Fruit fly (Drosophila melanogaster) whole organism, embryonic: ENCODE data around the gene Lrr47.
A peak's percentile ranks its signal among the peaks of the same experiment; 100 is the strongest.

Source experiments
- Awh ChIP-seq: fragments of 200-800 bp; sonication (Bioruptor generic); IDR thresholded peaks from 2 replicates; pipeline ENCODE4, ENCODE4 v1.3.6; 2022; ENCODE audit warnings: missing biosample characterization, missing genetic modification characterization
- CG11085 ChIP-seq: fragments of 200-800 bp; sonication (Bioruptor generic); IDR thresholded peaks from 2 replicates; pipeline ENCODE4 v1.3.6; 2022; ENCODE audit warnings: missing biosample characterization, missing genetic modification characterization
- CG11398 ChIP-seq: fragments of 200-800 bp; sonication (Bioruptor generic); optimal IDR thresholded peaks from 2 replicates; lab custom pipeline; 2016; ENCODE audit warnings: missing biosample characterization, missing genetic modification characterization
- CG11504 ChIP-seq: fragments of 200-800 bp; sonication (Bioruptor generic); optimal IDR thresholded peaks from 3 replicates; lab custom pipeline; 2019; ENCODE audit warnings: missing biosample characterization, mild to moderate bottlenecking, missing genetic modification characterization, moderate library complexity
- CG12299 ChIP-seq: fragments of 200-800 bp; sonication (Bioruptor generic); optimal IDR thresholded peaks from 2 replicates; lab custom pipeline; 2018; ENCODE audit warnings: missing biosample characterization, mild to moderate bottlenecking, missing genetic modification characterization
- CG12659 ChIP-seq: fragments of 200-800 bp; sonication (Bioruptor generic); optimal IDR thresholded peaks from 3 replicates; lab custom pipeline; 2017; ENCODE audit warnings: mild to moderate bottlenecking, missing biosample characterization, missing genetic modification reagents, missing genetic modification characterization
- CG17328 ChIP-seq: fragments of 200-800 bp; sonication (Bioruptor generic); IDR thresholded peaks from 2 replicates; pipeline ENCODE4 v1.3.6; 2022; ENCODE audit warnings: missing biosample characterization, missing genetic modification characterization
- CG17359 ChIP-seq: fragments of 200-800 bp; sonication (Bioruptor generic); optimal IDR thresholded peaks from 3 replicates; lab custom pipeline; 2018; ENCODE audit warnings: missing biosample characterization, mild to moderate bottlenecking, missing genetic modification characterization, moderate library complexity
- CG1792 ChIP-seq: fragments of 200-800 bp; sonication (Bioruptor generic); optimal IDR thresholded peaks from 2 replicates; lab custom pipeline; 2016; ENCODE audit warnings: missing biosample characterization, missing genetic modification characterization
- CG30431 ChIP-seq: fragments of 200-800 bp; sonication (Bioruptor generic); optimal IDR thresholded peaks from 2 replicates; lab custom pipeline; 2017; ENCODE audit warnings: missing biosample characterization, missing genetic modification characterization
- CG31365 ChIP-seq: fragments of 200-800 bp; sonication (Bioruptor generic); optimal IDR thresholded peaks from 2 replicates; lab custom pipeline; 2018; ENCODE audit warnings: missing biosample characterization, mild to moderate bottlenecking, missing genetic modification characterization
- CG34422 ChIP-seq: fragments of 200-800 bp; sonication (Bioruptor generic); IDR thresholded peaks from 3 replicates; pipeline ENCODE4 v1.3.6; 2022; ENCODE audit warnings: missing biosample characterization, missing genetic modification characterization
- CG43689 ChIP-seq: fragments of 200-800 bp; sonication (Bioruptor generic); IDR thresholded peaks from 2 replicates; pipeline ENCODE4 v1.3.6; 2022; ENCODE audit warnings: missing biosample characterization, missing genetic modification characterization
- CG4424 ChIP-seq: fragments of 200-800 bp; sonication (Bioruptor generic); optimal IDR thresholded peaks from 3 replicates; lab custom pipeline; 2016; ENCODE audit warnings: missing biosample characterization, missing genetic modification characterization
- CG4707 ChIP-seq: fragments of 200-800 bp; sonication (Bioruptor generic); optimal IDR thresholded peaks from 2 replicates; lab custom pipeline; 2018; ENCODE audit warnings: missing biosample characterization, mild to moderate bottlenecking, missing genetic modification characterization, moderate library complexity
- CG4820 ChIP-seq: fragments of 200-800 bp; sonication (Bioruptor generic); optimal IDR thresholded peaks from 3 replicates; lab custom pipeline; 2016; ENCODE audit warnings: missing biosample characterization, missing genetic modification characterization
- CG4854 ChIP-seq: fragments of 200-800 bp; sonication (Bioruptor generic); optimal IDR thresholded peaks from 2 replicates; lab custom pipeline; 2016; ENCODE audit warnings: missing biosample characterization, missing genetic modification characterization, inconsistent platforms
- CG5953 ChIP-seq: fragments of 200-800 bp; sonication (Bioruptor generic); IDR thresholded peaks from 2 replicates; pipeline ENCODE4 v1.3.6; 2022; ENCODE audit warnings: missing biosample characterization, missing genetic modification characterization
- CG6791 ChIP-seq: fragments of 200-800 bp; sonication (Bioruptor generic); IDR thresholded peaks from 3 replicates; pipeline ENCODE4 v1.3.6; 2022; ENCODE audit warnings: missing biosample characterization, missing genetic modification characterization; ENCODE audit not compliant: partially characterized antibody
- CG7271 ChIP-seq: fragments of 200-800 bp; sonication (Bioruptor generic); optimal IDR thresholded peaks from 2 replicates; lab custom pipeline; 2018; ENCODE audit warnings: missing biosample characterization, mild to moderate bottlenecking, missing genetic modification characterization, moderate library complexity
- CG9727 ChIP-seq: fragments of 200-800 bp; sonication (Bioruptor generic); optimal IDR thresholded peaks from 3 replicates; lab custom pipeline; 2017; ENCODE audit warnings: missing biosample characterization, mild to moderate bottlenecking, missing genetic modification characterization
- CG9817 ChIP-seq: fragments of 200-800 bp; sonication (Bioruptor generic); optimal IDR thresholded peaks from 2 replicates; lab custom pipeline; 2018; ENCODE audit warnings: missing biosample characterization, mild to moderate bottlenecking, missing genetic modification characterization, moderate library complexity
- Camta ChIP-seq: fragments of 200-800 bp; sonication (Bioruptor generic); optimal IDR thresholded peaks from 2 replicates; lab custom pipeline; 2016; ENCODE audit warnings: missing biosample characterization, missing genetic modification characterization
- D19A ChIP-seq: fragments of 200-800 bp; optimal IDR thresholded peaks from 3 replicates; lab custom pipeline; 2019; ENCODE audit warnings: missing biosample characterization, mild to moderate bottlenecking, missing genetic modification characterization, moderate library complexity
- Dp ChIP-seq: fragments of 200-800 bp; sonication (Bioruptor generic); optimal IDR thresholded peaks from 2 replicates; lab custom pipeline; 2018; ENCODE audit warnings: missing biosample characterization, mild to moderate bottlenecking, missing genetic modification characterization, moderate library complexity
- Dref ChIP-seq: fragments of 200-800 bp; sonication (Bioruptor generic); IDR thresholded peaks from 2 replicates; pipeline ENCODE4 v1.3.6; 2022; ENCODE audit warnings: missing biosample characterization, missing genetic modification characterization
- Ets65A ChIP-seq: fragments of 200-800 bp; sonication (Bioruptor generic); peaks from one replicate; lab custom pipeline; 2016; ENCODE audit warnings: missing biosample characterization, missing genetic modification characterization
- HLH54F ChIP-seq: fragments of 200-800 bp; sonication (Bioruptor generic); optimal IDR thresholded peaks from 3 replicates; lab custom pipeline; 2016; ENCODE audit warnings: missing biosample characterization, missing genetic modification characterization
- HmgZ ChIP-seq: fragments of 200-800 bp; sonication (Bioruptor generic); optimal IDR thresholded peaks from 2 replicates; lab custom pipeline; 2018; ENCODE audit warnings: missing biosample characterization, mild to moderate bottlenecking, missing genetic modification characterization
- Hsf ChIP-seq: fragments of 200-800 bp; sonication (Bioruptor generic); optimal IDR thresholded peaks from 3 replicates; lab custom pipeline; 2016; ENCODE audit warnings: missing biosample characterization, missing genetic modification characterization
- MBD-R2 ChIP-seq: fragments of 200-800 bp; sonication (Bioruptor generic); IDR thresholded peaks from 2 replicates; pipeline ENCODE4 v1.3.6; 2022; ENCODE audit warnings: missing biosample characterization, missing genetic modification characterization
- NC2β ChIP-seq: fragments of 200-800 bp; sonication (Bioruptor generic); optimal IDR thresholded peaks from 2 replicates; lab custom pipeline; 2016; ENCODE audit warnings: missing biosample characterization, missing genetic modification characterization
- NFAT ChIP-seq: fragments of 200-800 bp; sonication (Bioruptor generic); IDR thresholded peaks from 2 replicates; pipeline ENCODE4 v1.3.6; 2022; ENCODE audit warnings: missing biosample characterization, missing genetic modification characterization
- Rx ChIP-seq: fragments of 200-800 bp; sonication (Bioruptor generic); IDR thresholded peaks from 2 replicates; pipeline ENCODE4 v1.3.6; 2022; ENCODE audit warnings: missing biosample characterization, missing genetic modification characterization
- Sin3A ChIP-seq: fragments of >200 bp; optimal IDR thresholded peaks from 2 replicates; lab custom pipeline; 2018
- Sox100B ChIP-seq: fragments of 200-800 bp; sonication (Bioruptor generic); optimal IDR thresholded peaks from 3 replicates; lab custom pipeline; 2018; ENCODE audit warnings: missing biosample characterization, mild to moderate bottlenecking, missing genetic modification characterization
- Sry-β ChIP-seq: fragments of 200-800 bp; sonication (Bioruptor generic); optimal IDR thresholded peaks from 2 replicates; lab custom pipeline; 2018; ENCODE audit warnings: missing biosample characterization, mild to moderate bottlenecking, missing genetic modification characterization, moderate library complexity
- Sry-δ ChIP-seq: fragments of 200-800 bp; sonication (Bioruptor generic); optimal IDR thresholded peaks from 2 replicates; lab custom pipeline; 2016; ENCODE audit warnings: missing biosample characterization, missing genetic modification characterization
- bsh ChIP-seq, 2 experiments: fragments of 200-800 bp; sonication (Bioruptor generic); optimal IDR thresholded peaks; 2 replicates each; lab custom pipeline; 2017 to 2018; ENCODE audit warnings: mild to moderate bottlenecking in 2 of 2, missing biosample characterization in 2 of 2, missing genetic modification characterization in 2 of 2, moderate library complexity in 1 of 2
- dpn ChIP-seq, 2 experiments: fragments of 200-800 bp; sonication (Bioruptor generic); optimal IDR thresholded peaks; 3 replicates each; lab custom pipeline; 2016; ENCODE audit warnings: missing biosample characterization in 2 of 2, missing genetic modification characterization in 2 of 2
- ham ChIP-seq: fragments of 200-800 bp; sonication (Bioruptor generic); IDR thresholded peaks from 2 replicates; pipeline ENCODE4 v1.3.6; 2022; ENCODE audit warnings: missing biosample characterization, missing genetic modification characterization
- lov ChIP-seq, 2 experiments: fragments of 200-800 bp in 1 of 2; fragments of >200 bp in 1 of 2; sonication (Bioruptor generic) in 1 of 2; IDR thresholded peaks in 1 of 2; optimal IDR thresholded peaks in 1 of 2; 2 replicates in 1 of 2; 3 replicates in 1 of 2; pipeline versions ENCODE4 v1.3.6 to Lab custom; 2017 to 2022; ENCODE audit warnings: missing biosample characterization in 1 of 2, missing genetic modification characterization in 1 of 2
- nom ChIP-seq: fragments of 200-800 bp; sonication (Bioruptor generic); optimal IDR thresholded peaks from 2 replicates; lab custom pipeline; 2017; ENCODE audit warnings: missing biosample characterization, missing genetic modification characterization, mild to moderate bottlenecking, moderate library complexity, missing genetic modification reagents
- pb ChIP-seq: fragments of 200-800 bp; sonication (Bioruptor generic); optimal IDR thresholded peaks from 3 replicates; lab custom pipeline; 2016; ENCODE audit warnings: missing biosample characterization, missing genetic modification characterization
- pita ChIP-seq: fragments of 200-800 bp; sonication (Bioruptor generic); optimal IDR thresholded peaks from 2 replicates; lab custom pipeline; 2017; ENCODE audit warnings: missing biosample characterization, mild to moderate bottlenecking, missing genetic modification characterization
- pnt ChIP-seq: fragments of 200-800 bp; sonication (Bioruptor generic); optimal IDR thresholded peaks from 3 replicates; lab custom pipeline; 2016; ENCODE audit warnings: missing biosample characterization, missing genetic modification characterization
- rib ChIP-seq: fragments of 200-800 bp; sonication (Bioruptor generic); IDR thresholded peaks from 2 replicates; pipeline ENCODE4 v1.3.6; 2022; ENCODE audit warnings: missing biosample characterization, missing genetic modification characterization
- sima ChIP-seq: fragments of 200-800 bp; sonication (Bioruptor generic); optimal IDR thresholded peaks from 2 replicates; lab custom pipeline; 2016; ENCODE audit warnings: missing biosample characterization, missing genetic modification characterization
- sna ChIP-seq: fragments of 200-800 bp; sonication (Bioruptor generic); IDR thresholded peaks from 2 replicates; pipeline ENCODE4 v1.3.6; 2022; ENCODE audit warnings: missing biosample characterization, missing genetic modification characterization; ENCODE audit not compliant: partially characterized antibody
- stwl ChIP-seq: fragments of 200-800 bp; sonication (Bioruptor generic); optimal IDR thresholded peaks from 3 replicates; lab custom pipeline; 2018; ENCODE audit warnings: missing biosample characterization, mild to moderate bottlenecking, missing genetic modification characterization, moderate library complexity
- tio ChIP-seq: fragments of 200-800 bp; sonication (Bioruptor generic); optimal IDR thresholded peaks from 2 replicates; lab custom pipeline; 2017; ENCODE audit warnings: missing biosample characterization, missing genetic modification characterization, inconsistent platforms
- zf30C ChIP-seq: fragments of 200-800 bp; sonication (Bioruptor generic); optimal IDR thresholded peaks from 3 replicates; lab custom pipeline; 2018; ENCODE audit warnings: missing biosample characterization, mild to moderate bottlenecking, missing genetic modification characterization

Lrr47 gene

DNA sequence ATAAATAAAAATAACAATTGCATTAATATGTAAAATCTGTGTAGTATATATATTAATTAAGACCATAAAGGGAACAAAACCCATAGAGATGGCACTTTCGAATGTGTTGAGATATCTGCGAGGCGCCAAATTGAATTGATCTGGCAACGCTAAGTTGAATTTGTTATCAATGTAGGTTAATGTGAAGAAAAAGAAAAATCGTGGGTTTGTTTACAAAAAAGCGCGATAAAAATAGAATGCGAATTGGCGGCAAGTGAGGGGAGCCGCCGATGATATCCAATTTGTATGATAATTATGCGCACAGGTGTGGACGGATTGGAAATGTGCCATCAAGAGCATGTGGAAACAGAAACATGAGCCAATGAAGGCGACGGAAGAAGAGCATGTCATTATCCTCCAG, 37.3 kb upstream of the Lrr47 start:
- no peak for TF ChIP-seq CG4424 (GFP tag; lab: Kevin White, UChicago)
- no peak for TF ChIP-seq HLH54F (GFP tag; lab: Kevin White, UChicago)
- TF ChIP-seq pnt (GFP tag; lab: Kevin White, UChicago), result no peak
- no peak for TF ChIP-seq bsh (GFP tag; optimal IDR thresholded peaks at IDR 0.05; lab: Kevin White, UChicago)
- no peak for TF ChIP-seq lov (optimal IDR thresholded peaks at IDR 0.05; lab: Kevin White, UChicago)
- no peak for TF ChIP-seq lov (GFP tag; IDR thresholded peaks at IDR 0.05; lab: Robert Waterston, UW)
- no peak for TF ChIP-seq CG4820 (GFP tag; lab: Kevin White, UChicago)
- TF ChIP-seq CG9727 (GFP tag; lab: Kevin White, UChicago), result no peak
- no peak for TF ChIP-seq rib
- no peak for TF ChIP-seq NC2β (GFP tag; lab: Kevin White, UChicago)
- no peak for TF ChIP-seq CG31365 (tag; lab: Kevin White, UChicago)
- no peak for TF ChIP-seq CG1792 (GFP tag; lab: Kevin White, UChicago)
- no peak for TF ChIP-seq Rx (GFP tag; lab: Robert Waterston, UW)
- no peak for TF ChIP-seq tio (GFP tag; lab: Kevin White, UChicago)
- TF ChIP-seq CG4854 (GFP tag; lab: Kevin White, UChicago), result no peak
- TF ChIP-seq stwl, result peak; percentile 75
- TF ChIP-seq D19A (tag; lab: Kevin White, UChicago), result no peak
- no peak for TF ChIP-seq CG43689 (GFP tag; lab: Robert Waterston, UW)
- TF ChIP-seq CG12299, result no peak
- peak; percentile 34; the same call in 1 of the 2 replicates for TF ChIP-seq MBD-R2 (GFP tag; lab: Robert Waterston, UW)
- no peak for TF ChIP-seq zf30C (GFP tag; lab: Kevin White, UChicago)
- TF ChIP-seq CG6791, result peak; percentile 42; the same call in 1 of the 3 replicates
- TF ChIP-seq HmgZ (tag; lab: Kevin White, UChicago), result peak; percentile 26
- TF ChIP-seq ham (GFP tag; lab: Robert Waterston, UW), result no peak
- TF ChIP-seq pb (GFP tag; lab: Kevin White, UChicago), result no peak
- TF ChIP-seq sima (GFP tag; lab: Kevin White, UChicago), result no peak
- peak; percentile 2 for TF ChIP-seq nom (GFP tag; lab: Kevin White, UChicago)
- TF ChIP-seq Awh, result no peak
- TF ChIP-seq CG5953 (GFP tag; lab: Robert Waterston, UW), result no peak
- no peak for TF ChIP-seq Sry-β (GFP tag; lab: Kevin White, UChicago)
- TF ChIP-seq CG30431 (GFP tag; lab: Kevin White, UChicago), result no peak
- no peak for TF ChIP-seq Camta (GFP tag; lab: Kevin White, UChicago)
- TF ChIP-seq Sin3A (lab: Kevin White, UChicago), result no peak
- peak; percentile 55 for TF ChIP-seq Dref
- no peak for TF ChIP-seq CG17328 (GFP tag; lab: Robert Waterston, UW)
- TF ChIP-seq CG12659, result peak; percentile 14
- no peak for TF ChIP-seq CG7271 (tag; lab: Kevin White, UChicago)
- TF ChIP-seq Hsf (GFP tag; lab: Kevin White, UChicago), result no peak
- TF ChIP-seq Sox100B (GFP tag; lab: Kevin White, UChicago), result no peak
- TF ChIP-seq CG11398 (GFP tag; lab: Kevin White, UChicago), result no peak
- peak; percentile 99 for TF ChIP-seq Dp (GFP tag; lab: Kevin White, UChicago)
- TF ChIP-seq sna, result no peak
- no peak for TF ChIP-seq pita (GFP tag; lab: Kevin White, UChicago)
- no peak for TF ChIP-seq NFAT (GFP tag; lab: Robert Waterston, UW)
- TF ChIP-seq CG34422, result no peak
- peak; percentile 42 for TF ChIP-seq Ets65A (GFP tag; lab: Kevin White, UChicago)
- TF ChIP-seq CG4707 (GFP tag; lab: Kevin White, UChicago), result no peak
- TF ChIP-seq dpn (GFP tag; optimal IDR thresholded peaks at IDR 0.05; lab: Kevin White, UChicago), result no peak
- TF ChIP-seq CG9817 (tag; lab: Kevin White, UChicago), result no peak
- peak; percentile 19 for TF ChIP-seq CG17359 (tag; lab: Kevin White, UChicago)
- TF ChIP-seq Sry-δ (GFP tag; lab: Kevin White, UChicago), result peak; percentile 80
- TF ChIP-seq CG11504 (tag; lab: Kevin White, UChicago), result no peak
- TF ChIP-seq CG11085 (GFP tag; lab: Robert Waterston, UW), result no peak
